Fruit fly (Drosophila melanogaster): ENCODE results near the gene GatC.

GatC gene

dm6 chr2L:13838647-13839390 is 5.9 kb upstream of the GatC start (continued):
- TF ChIP-seq Tbp (GFP tag; optimal IDR thresholded peaks at IDR 0.05): no peak
- no peak for TF ChIP-seq pros (GFP tag; optimal IDR thresholded peaks at IDR 0.05)
- peak; percentile 72; the same call in 2 of the 4 replicates for TF ChIP-seq chinmo (GFP tag; IDR thresholded peaks at IDR 0.05; ENCODE audit: partially characterized antibody)
- TF ChIP-seq ro (GFP tag; IDR thresholded peaks at IDR 0.05): no peak
- no peak for TF ChIP-seq ind (GFP tag; optimal IDR thresholded peaks at IDR 0.05)
- TF ChIP-seq CG17361 (GFP tag; IDR thresholded peaks at IDR 0.05): no peak
- TF ChIP-seq Oaz (GFP tag; IDR thresholded peaks at IDR 0.05): no peak
- peak; percentile 38 for TF ChIP-seq CG18262 (tag; optimal IDR thresholded peaks at IDR 0.05)
- no peak for TF ChIP-seq CG4707 (GFP tag; optimal IDR thresholded peaks at IDR 0.05)
- TF ChIP-seq gcm (GFP tag; optimal IDR thresholded peaks at IDR 0.05): no peak
- no peak for TF ChIP-seq CG6683 (GFP tag; optimal IDR thresholded peaks at IDR 0.05)
- 0 out of 3 replicates have a peak, but pooled peaks have one; percentile 15 for TF ChIP-seq gce (GFP tag; IDR thresholded peaks at IDR 0.05)
- TF ChIP-seq lola (GFP tag; optimal IDR thresholded peaks at IDR 0.05): no peak
- no peak for TF ChIP-seq CG15479 (GFP tag; optimal IDR thresholded peaks at IDR 0.05)
- no peak for TF ChIP-seq CG3726 (GFP tag; IDR thresholded peaks at IDR 0.05)
- no peak for TF ChIP-seq en (GFP tag; optimal IDR thresholded peaks at IDR 0.05)
- no peak for TF ChIP-seq nom (GFP tag; optimal IDR thresholded peaks at IDR 0.05)
- peak; percentile 42; the same call in 1 of the 2 replicates for TF ChIP-seq CG9932 (GFP tag; IDR thresholded peaks at IDR 0.05)
- TF ChIP-seq Optix (GFP tag; IDR thresholded peaks at IDR 0.05): no peak
- peak; percentile 22 for TF ChIP-seq CG7839 (tag; optimal IDR thresholded peaks at IDR 0.05)
- no peak for TF ChIP-seq C15 (GFP tag; IDR thresholded peaks at IDR 0.05)
- peak; percentile 20 for TF ChIP-seq CG17568 (GFP tag; optimal IDR thresholded peaks at IDR 0.05)
- TF ChIP-seq crp (GFP tag; optimal IDR thresholded peaks at IDR 0.05): no peak
- TF ChIP-seq CG17359 (tag; optimal IDR thresholded peaks at IDR 0.05): peak; percentile 33
- TF ChIP-seq CG8290 (GFP tag; optimal IDR thresholded peaks at IDR 0.05): peak; percentile 14
- peak in 1 of 2 experiments; percentile 55 for TF ChIP-seq CG8290 (tag; optimal IDR thresholded peaks at IDR 0.05)
- no peak for TF ChIP-seq CG7372 (GFP tag; IDR thresholded peaks at IDR 0.05)
- peak; percentile 23 for TF ChIP-seq Vsx1 (GFP tag; optimal IDR thresholded peaks at IDR 0.05)
- no peak for TF ChIP-seq fd96Cb (tag; optimal IDR thresholded peaks at IDR 0.05)
- no peak for TF ChIP-seq CG1233 (GFP tag; optimal IDR thresholded peaks at IDR 0.05)
- TF ChIP-seq dati (GFP tag; IDR thresholded peaks at IDR 0.05): no peak
- no peak for TF ChIP-seq pho (GFP tag; optimal IDR thresholded peaks at IDR 0.05)
- TF ChIP-seq Dad (GFP tag; optimal IDR thresholded peaks at IDR 0.05): no peak
- TF ChIP-seq bowl (GFP tag; IDR thresholded peaks at IDR 0.05): no peak
- no peak for TF ChIP-seq emc (GFP tag; optimal IDR thresholded peaks at IDR 0.05)
- no peak for TF ChIP-seq toy (GFP tag; IDR thresholded peaks at IDR 0.05)
- no peak for TF ChIP-seq CG2889 (GFP tag; IDR thresholded peaks at IDR 0.05)
- peak; percentile 26 for TF ChIP-seq Kr (GFP tag; optimal IDR thresholded peaks at IDR 0.05)
- no peak for TF ChIP-seq hth (optimal IDR thresholded peaks at IDR 0.05)
- no peak for TF ChIP-seq Ets65A (GFP tag)
- TF ChIP-seq Taf1 (GFP tag; IDR thresholded peaks at IDR 0.05): no peak
- no peak for TF ChIP-seq nerfin-1 (tag; optimal IDR thresholded peaks at IDR 0.05)
- TF ChIP-seq CG10959 (GFP tag; IDR thresholded peaks at IDR 0.05): no peak
- no peak for TF ChIP-seq CG12391 (tag; optimal IDR thresholded peaks at IDR 0.05)
- peak; percentile 27 for TF ChIP-seq Hr3 (GFP tag; optimal IDR thresholded peaks at IDR 0.05)
- TF ChIP-seq Med (GFP tag): peak; percentile 77
- TF ChIP-seq CTCF (GFP tag; optimal IDR thresholded peaks at IDR 0.05): no peak
- no peak for TF ChIP-seq corto (GFP tag; optimal IDR thresholded peaks at IDR 0.05)
- no peak for TF ChIP-seq CG33557 (GFP tag; optimal IDR thresholded peaks at IDR 0.05)
- TF ChIP-seq psq (GFP tag; optimal IDR thresholded peaks at IDR 0.05): no peak
- TF ChIP-seq CG2116 (GFP tag; optimal IDR thresholded peaks at IDR 0.05): no peak
